Fruit fly (Drosophila melanogaster) whole organism, prepupa: ENCODE data around the gene waw.

ENCODE experiments used
- Blimp-1 ChIP-seq: fragments of 200-800 bp; sonication (Bioruptor generic); optimal IDR thresholded peaks from 3 replicates; lab custom pipeline; 2017; ENCODE audit warnings: missing biosample characterization, missing genetic modification characterization, mild to moderate bottlenecking, moderate library complexity, missing genetic modification reagents
- CG10669 ChIP-seq: fragments of 200-800 bp; sonication (Bioruptor generic); optimal IDR thresholded peaks from 3 replicates; lab custom pipeline; 2018; ENCODE audit warnings: missing biosample characterization, mild to moderate bottlenecking, missing genetic modification characterization, moderate library complexity
- CG11762 ChIP-seq: fragments of 200-800 bp; sonication (Bioruptor generic); optimal IDR thresholded peaks from 3 replicates; lab custom pipeline; 2016; ENCODE audit warnings: missing biosample characterization, missing genetic modification characterization; ENCODE audit not compliant: insufficient read depth
- CG11902 ChIP-seq: fragments of 200-800 bp; sonication (Bioruptor generic); optimal IDR thresholded peaks from 3 replicates; lab custom pipeline; 2016; ENCODE audit warnings: missing biosample characterization, missing genetic modification characterization
- CG1621 ChIP-seq: fragments of 200-800 bp; sonication (Bioruptor generic); optimal IDR thresholded peaks from 3 replicates; lab custom pipeline; 2018; ENCODE audit warnings: missing biosample characterization, mild to moderate bottlenecking, missing genetic modification characterization
- CG16779 ChIP-seq: fragments of 200-800 bp; sonication (Bioruptor generic); optimal IDR thresholded peaks from 3 replicates; lab custom pipeline; 2017; ENCODE audit warnings: missing biosample characterization, mild to moderate bottlenecking, missing genetic modification characterization
- CG31627 ChIP-seq: fragments of 200-800 bp; sonication (Bioruptor generic); optimal IDR thresholded peaks from 3 replicates; lab custom pipeline; 2016; ENCODE audit warnings: missing biosample characterization, missing genetic modification characterization
- CG32006 ChIP-seq: fragments of 200-800 bp; sonication (Bioruptor generic); optimal IDR thresholded peaks from 3 replicates; lab custom pipeline; 2017; ENCODE audit warnings: missing biosample characterization, mild to moderate bottlenecking, missing genetic modification characterization
- CG34406 ChIP-seq: fragments of 200-800 bp; sonication (Bioruptor generic); optimal IDR thresholded peaks from 3 replicates; lab custom pipeline; 2016; ENCODE audit warnings: missing biosample characterization, missing genetic modification characterization
- CG6276 ChIP-seq: fragments of 200-800 bp; sonication (Bioruptor generic); optimal IDR thresholded peaks from 2 replicates; lab custom pipeline; 2017; ENCODE audit warnings: missing biosample characterization, mild to moderate bottlenecking, missing genetic modification characterization
- CG6792 ChIP-seq: fragments of 200-800 bp; sonication (Bioruptor generic); optimal IDR thresholded peaks from 3 replicates; lab custom pipeline; 2016; ENCODE audit warnings: missing biosample characterization, missing genetic modification characterization
- CG6854 ChIP-seq: fragments of 200-800 bp; sonication (Bioruptor generic); optimal IDR thresholded peaks from 2 replicates; lab custom pipeline; 2017; ENCODE audit warnings: missing biosample characterization, mild to moderate bottlenecking, missing genetic modification characterization
- CG7368 ChIP-seq: fragments of 200-800 bp; sonication (Bioruptor generic); optimal IDR thresholded peaks from 3 replicates; lab custom pipeline; 2016; ENCODE audit warnings: missing biosample characterization, missing genetic modification characterization
- CG8119 ChIP-seq: fragments of 200-800 bp; sonication (Bioruptor generic); IDR thresholded peaks from 3 replicates; pipeline ENCODE4 v1.3.6; 2022; ENCODE audit warnings: missing biosample characterization, missing genetic modification characterization
- CG8319 ChIP-seq: fragments of 200-800 bp; sonication (Bioruptor generic); optimal IDR thresholded peaks from 3 replicates; lab custom pipeline; 2016; ENCODE audit warnings: missing biosample characterization, missing genetic modification characterization
- CG8632 ChIP-seq: fragments of 200-800 bp; sonication (Bioruptor generic); optimal IDR thresholded peaks from 3 replicates; lab custom pipeline; 2016; ENCODE audit warnings: missing biosample characterization, missing genetic modification characterization
- CG9139 ChIP-seq: fragments of 200-800 bp; sonication (Bioruptor generic); optimal IDR thresholded peaks from 3 replicates; lab custom pipeline; 2017; ENCODE audit warnings: missing biosample characterization, mild to moderate bottlenecking, missing genetic modification characterization
- Eip93F ChIP-seq: fragments of 200-800 bp; sonication (Bioruptor generic); optimal IDR thresholded peaks from 2 replicates; lab custom pipeline; 2016; ENCODE audit warnings: missing biosample characterization, mild to moderate bottlenecking, missing genetic modification characterization
- Ets21C ChIP-seq: fragments of 200-800 bp; sonication (Bioruptor generic); optimal IDR thresholded peaks from 3 replicates; lab custom pipeline; 2016; ENCODE audit warnings: missing biosample characterization, missing genetic modification characterization
- Gug ChIP-seq: fragments of 200-800 bp; sonication (Bioruptor generic); IDR thresholded peaks from 2 replicates; pipeline ENCODE4 v1.3.6; 2022; ENCODE audit warnings: missing biosample characterization, missing genetic modification characterization
- Hr38 ChIP-seq: sonication (Bioruptor generic); optimal IDR thresholded peaks from 2 replicates; lab custom pipeline; 2016; ENCODE audit warnings: missing biosample characterization, missing genetic modification characterization
- Hr39 ChIP-seq: fragments of 200-800 bp; sonication (Bioruptor generic); optimal IDR thresholded peaks from 2 replicates; lab custom pipeline; 2016; ENCODE audit warnings: missing biosample characterization, missing genetic modification characterization
- Hr4 ChIP-seq: fragments of 200-800 bp; sonication (Bioruptor generic); optimal IDR thresholded peaks from 3 replicates; lab custom pipeline; 2016; ENCODE audit warnings: missing biosample characterization, missing genetic modification characterization
- Lpt ChIP-seq: fragments of 200-800 bp; sonication (Bioruptor generic); optimal IDR thresholded peaks from 3 replicates; lab custom pipeline; 2016; ENCODE audit warnings: missing biosample characterization, missing genetic modification characterization
- Met ChIP-seq: fragments of 200-800 bp; sonication (Bioruptor generic); optimal IDR thresholded peaks from 3 replicates; lab custom pipeline; 2016; ENCODE audit warnings: missing biosample characterization, missing genetic modification characterization
- OdsH ChIP-seq: fragments of 200-800 bp; sonication (Bioruptor generic); optimal IDR thresholded peaks from 3 replicates; lab custom pipeline; 2016; ENCODE audit warnings: missing biosample characterization, missing genetic modification characterization
- Smox ChIP-seq: fragments of 200-800 bp; sonication (Bioruptor generic); optimal IDR thresholded peaks from 3 replicates; lab custom pipeline; 2016; ENCODE audit warnings: missing biosample characterization, missing genetic modification characterization
- Sox102F ChIP-seq: fragments of 200-800 bp; sonication (Bioruptor generic); optimal IDR thresholded peaks from 2 replicates; lab custom pipeline; 2016; ENCODE audit warnings: missing biosample characterization, mild to moderate bottlenecking, missing genetic modification characterization
- Sox14 ChIP-seq: fragments of 200-800 bp; sonication (Bioruptor generic); optimal IDR thresholded peaks from 3 replicates; lab custom pipeline; 2016; ENCODE audit warnings: missing biosample characterization, missing genetic modification characterization
- Sox15 ChIP-seq: fragments of 200-800 bp; sonication (Bioruptor generic); optimal IDR thresholded peaks from 3 replicates; lab custom pipeline; 2016; ENCODE audit warnings: missing biosample characterization, missing genetic modification characterization
- achi ChIP-seq: fragments of 200-800 bp; sonication (Bioruptor generic); optimal IDR thresholded peaks from 3 replicates; lab custom pipeline; 2016; ENCODE audit warnings: missing biosample characterization, missing genetic modification characterization
- acj6 ChIP-seq: fragments of 200-800 bp; sonication (Bioruptor generic); optimal IDR thresholded peaks from 3 replicates; lab custom pipeline; 2016; ENCODE audit warnings: missing biosample characterization, missing genetic modification characterization
- cyc ChIP-seq: fragments of 200-800 bp; sonication (Bioruptor generic); optimal IDR thresholded peaks from 3 replicates; lab custom pipeline; 2016; ENCODE audit warnings: missing biosample characterization, missing genetic modification characterization
- dsx ChIP-seq: fragments of 200-800 bp; optimal IDR thresholded peaks from 3 replicates; lab custom pipeline; 2019; ENCODE audit warnings: missing biosample characterization, mild to moderate bottlenecking, missing genetic modification characterization, moderate library complexity; ENCODE audit not compliant: poor library complexity, severe bottlenecking
- eg ChIP-seq: fragments of 200-800 bp; sonication (Bioruptor generic); IDR thresholded peaks from 3 replicates; pipeline ENCODE4 v1.3.6; 2022; ENCODE audit warnings: missing biosample characterization, missing genetic modification characterization
- fd59A ChIP-seq: fragments of 200-800 bp; sonication (Bioruptor generic); optimal IDR thresholded peaks from 2 replicates; lab custom pipeline; 2017; ENCODE audit warnings: missing biosample characterization, mild to moderate bottlenecking, missing genetic modification characterization, missing genetic modification reagents
- fd85E ChIP-seq: fragments of 200-800 bp; sonication (Bioruptor generic); optimal IDR thresholded peaks from 3 replicates; lab custom pipeline; 2016; ENCODE audit warnings: missing biosample characterization, missing genetic modification characterization
- fkh ChIP-seq: fragments of 200-800 bp; sonication (Bioruptor generic); optimal IDR thresholded peaks from 3 replicates; lab custom pipeline; 2017; ENCODE audit warnings: missing biosample characterization, mild to moderate bottlenecking, missing genetic modification characterization, moderate library complexity
- lz ChIP-seq: fragments of 200-800 bp; sonication (Bioruptor generic); optimal IDR thresholded peaks from 3 replicates; lab custom pipeline; 2016; ENCODE audit warnings: missing biosample characterization, missing genetic modification characterization
- net ChIP-seq: fragments of 200-800 bp; sonication (Bioruptor generic); optimal IDR thresholded peaks from 3 replicates; lab custom pipeline; 2016; ENCODE audit warnings: missing biosample characterization, missing genetic modification characterization
- pdm3 ChIP-seq: fragments of 200-800 bp; sonication (Bioruptor generic); optimal IDR thresholded peaks from 3 replicates; lab custom pipeline; 2016; ENCODE audit warnings: missing biosample characterization, missing genetic modification characterization
- salr ChIP-seq, 2 experiments: fragments of 200-800 bp; sonication (Bioruptor generic); optimal IDR thresholded peaks; 3 replicates each; lab custom pipeline; 2016 to 2018; ENCODE audit warnings: missing biosample characterization in 2 of 2, missing genetic modification characterization in 2 of 2, mild to moderate bottlenecking in 1 of 2
- ss ChIP-seq, 2 experiments: fragments of 200-800 bp; sonication (Bioruptor generic); optimal IDR thresholded peaks; 2 replicates in 1 of 2; 3 replicates in 1 of 2; lab custom pipeline; 2017 to 2018; ENCODE audit warnings: mild to moderate bottlenecking in 2 of 2, missing biosample characterization in 2 of 2, missing genetic modification characterization in 2 of 2, moderate library complexity in 1 of 2
- svp ChIP-seq: fragments of 200-800 bp; sonication (Bioruptor generic); peaks from one replicate; lab custom pipeline; 2016; ENCODE audit warnings: missing biosample characterization, missing genetic modification characterization
- topi ChIP-seq: fragments of 200-800 bp; sonication (Bioruptor generic); optimal IDR thresholded peaks from 3 replicates; lab custom pipeline; 2016; ENCODE audit warnings: missing biosample characterization, missing genetic modification characterization
- vri ChIP-seq: fragments of 200-800 bp; sonication (Bioruptor generic); optimal IDR thresholded peaks from 3 replicates; lab custom pipeline; 2016; ENCODE audit warnings: missing biosample characterization, mild to moderate bottlenecking, missing genetic modification characterization

The waw gene

DNA sequence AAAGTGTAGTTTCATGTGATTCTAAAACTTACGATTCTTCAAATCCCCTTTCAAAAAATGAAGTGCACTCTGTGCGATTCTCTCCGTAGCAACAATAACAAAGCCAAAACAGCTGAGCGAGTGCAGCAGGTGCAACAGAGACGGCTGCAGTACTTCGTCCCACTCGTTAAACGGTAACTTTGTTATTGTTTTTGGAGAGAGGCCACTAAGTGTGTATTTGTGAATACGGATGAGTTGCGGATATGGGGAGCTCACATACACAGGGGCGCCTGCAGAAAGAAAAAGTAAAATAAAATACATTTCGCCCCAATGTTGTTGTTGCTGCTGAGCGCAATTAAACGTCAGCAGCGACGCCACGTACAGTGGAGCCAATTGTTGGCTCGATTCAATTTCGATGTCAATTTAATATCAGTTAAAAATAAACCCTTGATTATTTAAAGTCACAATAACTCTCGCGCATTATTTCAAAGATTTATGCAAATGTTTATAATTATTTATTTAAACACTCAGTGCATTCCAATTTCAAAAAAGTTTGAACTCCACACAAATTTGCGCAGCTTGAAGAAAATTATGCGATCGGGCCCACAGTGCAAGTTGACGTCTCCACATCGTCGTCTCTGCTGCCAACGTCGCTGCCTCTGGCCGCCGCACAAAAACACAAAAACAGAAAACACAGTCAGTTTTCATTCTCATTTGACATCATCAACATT is 4.7 kb downstream of the waw start (continued):
- peak; percentile 98 for TF ChIP-seq CG16779
- peak; percentile 97 for TF ChIP-seq dsx (GFP tag; lab: Kevin White, UChicago)
- TF ChIP-seq Sox15 (GFP tag; lab: Kevin White, UChicago), result peak; percentile 97
- TF ChIP-seq Sox102F (GFP tag; lab: Kevin White, UChicago), result peak; percentile 99
- TF ChIP-seq Met, result peak; percentile 98
- peak; percentile 97 for TF ChIP-seq eg
- TF ChIP-seq achi, result peak; percentile 98
- TF ChIP-seq Sox14, result peak; percentile 98
- TF ChIP-seq CG34406 (GFP tag; lab: Kevin White, UChicago), result peak; percentile 98
- peak; percentile 97 for TF ChIP-seq CG9139 (GFP tag; lab: Kevin White, UChicago)
- peak; percentile 99 for TF ChIP-seq OdsH (GFP tag; lab: Kevin White, UChicago)
- peak; percentile 98 for TF ChIP-seq Hr39 (GFP tag; lab: Kevin White, UChicago)
- peak; percentile 3 for TF ChIP-seq Hr38 (GFP tag; lab: Kevin White, UChicago)
- TF ChIP-seq Eip93F, result peak; percentile 96
- peak; percentile 99 for TF ChIP-seq CG6792 (GFP tag; lab: Kevin White, UChicago)
- peak; percentile 99 for TF ChIP-seq ss (GFP tag; optimal IDR thresholded peaks at IDR 0.05; lab: Kevin White, UChicago)
- TF ChIP-seq CG31627 (GFP tag; lab: Kevin White, UChicago), result peak; percentile 98
- TF ChIP-seq Ets21C (GFP tag; lab: Kevin White, UChicago), result peak; percentile 97
- peak; percentile 97 for TF ChIP-seq CG11902
- TF ChIP-seq fd59A (GFP tag; lab: Kevin White, UChicago), result peak; percentile 99
- peak; percentile 99 for TF ChIP-seq svp (GFP tag; lab: Kevin White, UChicago)
- TF ChIP-seq fd85E (GFP tag; lab: Kevin White, UChicago), result peak; percentile 89
- TF ChIP-seq Smox (GFP tag; lab: Kevin White, UChicago), result peak; percentile 98

- peak; percentile 17 for TF ChIP-seq net
- no peak for TF ChIP-seq Blimp-1 (GFP tag; lab: Kevin White, UChicago)
- no peak for TF ChIP-seq CG34406 (GFP tag; lab: Kevin White, UChicago)
- TF ChIP-seq Eip93F, result no peak
- no peak for TF ChIP-seq Met
- TF ChIP-seq Sox14, result peak; percentile 88
- peak; percentile 58 for TF ChIP-seq CG6276
- TF ChIP-seq CG32006, result no peak
- TF ChIP-seq fkh (GFP tag; lab: Kevin White, UChicago), result peak; percentile 50
- TF ChIP-seq CG1621 (tag; lab: Kevin White, UChicago), result no peak
- TF ChIP-seq salr (GFP tag; optimal IDR thresholded peaks at IDR 0.05; lab: Kevin White, UChicago), result no peak
- TF ChIP-seq topi (GFP tag; lab: Kevin White, UChicago), result no peak
- no peak for TF ChIP-seq lz
- TF ChIP-seq vri (GFP tag; lab: Kevin White, UChicago), result peak; percentile 64
- peak; percentile 32; the same call in 1 of the 2 replicates for TF ChIP-seq Gug (GFP tag; lab: Robert Waterston, UW)
- no peak for TF ChIP-seq Lpt (GFP tag; lab: Kevin White, UChicago)
- TF ChIP-seq CG7368 (GFP tag; lab: Kevin White, UChicago), result no peak
- TF ChIP-seq Hr38 (GFP tag; lab: Kevin White, UChicago), result no peak
- TF ChIP-seq Ets21C (GFP tag; lab: Kevin White, UChicago), result no peak
- no peak for TF ChIP-seq CG8319 (GFP tag; lab: Kevin White, UChicago)
- TF ChIP-seq acj6, result no peak
- TF ChIP-seq CG16779, result peak; percentile 45
- no peak for TF ChIP-seq Hr4
- TF ChIP-seq CG8632 (GFP tag; lab: Kevin White, UChicago), result no peak
- TF ChIP-seq pdm3 (GFP tag; lab: Kevin White, UChicago), result no peak
- peak; percentile 42 for TF ChIP-seq CG9139 (GFP tag; lab: Kevin White, UChicago)
- no peak for TF ChIP-seq cyc (GFP tag; lab: Kevin White, UChicago)
- no peak for TF ChIP-seq CG6854 (GFP tag; lab: Kevin White, UChicago)
- peak; percentile 16 for TF ChIP-seq achi
- TF ChIP-seq ss (GFP tag; optimal IDR thresholded peaks at IDR 0.05; lab: Kevin White, UChicago), result no peak
- no peak for TF ChIP-seq OdsH (GFP tag; lab: Kevin White, UChicago)
- no peak for TF ChIP-seq CG10669
- TF ChIP-seq CG6792 (GFP tag; lab: Kevin White, UChicago), result no peak
- TF ChIP-seq CG8119, result peak; percentile 57; the same call in 2 of the 3 replicates
- TF ChIP-seq fd59A (GFP tag; lab: Kevin White, UChicago), result no peak
- no peak for TF ChIP-seq CG11762 (GFP tag; lab: Kevin White, UChicago)
- TF ChIP-seq svp (GFP tag; lab: Kevin White, UChicago), result peak; percentile 78
- TF ChIP-seq eg, result peak; percentile 65
- TF ChIP-seq Hr39 (GFP tag; lab: Kevin White, UChicago), result peak; percentile 44
These were observed 5.6 kb downstream of the waw start for dm6 chrX:21368410-21368918.
